Fruit fly (Drosophila melanogaster): ENCODE results near the gene Mettl2.

DNA sequence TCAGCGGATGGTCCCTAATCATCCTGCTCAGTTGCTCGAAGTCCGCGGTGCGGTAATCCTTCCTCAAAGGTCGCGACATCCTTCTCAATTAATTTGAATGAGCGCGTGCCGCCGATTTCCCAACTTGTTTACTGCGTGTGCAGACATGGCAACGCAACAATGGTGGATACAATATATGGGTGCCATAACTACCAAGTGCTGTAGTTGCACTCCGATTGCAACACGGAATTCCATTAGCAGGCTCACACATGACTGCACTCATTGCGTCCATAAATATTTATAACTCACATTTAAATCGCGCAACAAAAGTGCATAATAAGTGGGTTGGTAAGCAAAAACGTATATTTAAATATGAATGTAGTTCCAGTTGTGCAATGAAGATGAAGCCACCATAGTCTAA is 33.6 kb upstream of the Mettl2 start, which contains the start of gene CG13930:
- TF ChIP-seq EcR (GFP tag; optimal IDR thresholded peaks at IDR 0.05) (no peak), Pif1B (GFP tag; optimal IDR thresholded peaks at IDR 0.05) (no peak)

Data from whole organism, pupa.